Fruit fly (Drosophila melanogaster) whole organism, adult: ENCODE data around the gene Fam92.

ENCODE experiments used
- CG11617 ChIP-seq: fragments of 200-800 bp; sonication (Bioruptor generic); optimal IDR thresholded peaks from 2 replicates; lab custom pipeline; 2017; ENCODE audit warnings: mild to moderate bottlenecking, missing biosample characterization, missing genetic modification reagents, missing genetic modification characterization
- CG12768 ChIP-seq: fragments of 200-800 bp; sonication (Bioruptor generic); optimal IDR thresholded peaks from 2 replicates; lab custom pipeline; 2017; ENCODE audit warnings: missing biosample characterization, missing genetic modification characterization, mild to moderate bottlenecking, moderate library complexity, missing genetic modification reagents
- CG14711 ChIP-seq: fragments of 200-800 bp; sonication (Bioruptor generic); optimal IDR thresholded peaks from 2 replicates; lab custom pipeline; 2018; ENCODE audit warnings: missing biosample characterization, mild to moderate bottlenecking, missing genetic modification characterization, moderate library complexity
- CG1620 ChIP-seq: fragments of 200-800 bp; sonication (Bioruptor generic); optimal IDR thresholded peaks from 2 replicates; lab custom pipeline; 2016; ENCODE audit warnings: missing biosample characterization, missing genetic modification characterization
- CG33017 ChIP-seq: fragments of 200-800 bp; sonication (Bioruptor generic); optimal IDR thresholded peaks from 2 replicates; lab custom pipeline; 2018; ENCODE audit warnings: missing biosample characterization, mild to moderate bottlenecking, missing genetic modification characterization, moderate library complexity
- CG5204 ChIP-seq: fragments of 200-800 bp; sonication (Bioruptor generic); optimal IDR thresholded peaks from 2 replicates; lab custom pipeline; 2016; ENCODE audit warnings: missing biosample characterization, missing genetic modification characterization
- CG7045 ChIP-seq: fragments of 200-800 bp; sonication (Bioruptor generic); optimal IDR thresholded peaks from 2 replicates; lab custom pipeline; 2017; ENCODE audit warnings: missing biosample characterization, mild to moderate bottlenecking, missing genetic modification characterization
- CG7101 ChIP-seq: fragments of 200-800 bp; sonication (Bioruptor generic); optimal IDR thresholded peaks from 2 replicates; lab custom pipeline; 2018; ENCODE audit warnings: missing biosample characterization, mild to moderate bottlenecking, missing genetic modification characterization, moderate library complexity
- Clk ChIP-seq: fragments of 200-800 bp; sonication (Bioruptor generic); optimal IDR thresholded peaks from 2 replicates; lab custom pipeline; 2017; ENCODE audit warnings: missing biosample characterization, missing genetic modification characterization
- Crg-1 ChIP-seq: fragments of 200-800 bp; sonication (Bioruptor generic); optimal IDR thresholded peaks from 2 replicates; lab custom pipeline; 2016; ENCODE audit warnings: missing biosample characterization, missing genetic modification characterization
- Hr96 ChIP-seq: fragments of 200-800 bp; sonication (Bioruptor generic); optimal IDR thresholded peaks from 2 replicates; lab custom pipeline; 2016; ENCODE audit warnings: missing biosample characterization, missing genetic modification characterization
- Mnt ChIP-seq: fragments of 200-800 bp; sonication (Bioruptor generic); optimal IDR thresholded peaks from 2 replicates; lab custom pipeline; 2016; ENCODE audit warnings: missing biosample characterization, mild to moderate bottlenecking, missing genetic modification characterization
- bab1 ChIP-seq: fragments of 200-800 bp; sonication (Bioruptor generic); optimal IDR thresholded peaks from 3 replicates; lab custom pipeline; 2019; ENCODE audit warnings: missing biosample characterization, mild to moderate bottlenecking, missing genetic modification characterization, moderate library complexity
- cic ChIP-seq: fragments of 200-800 bp; sonication (Bioruptor generic); optimal IDR thresholded peaks from 2 replicates; lab custom pipeline; 2017; ENCODE audit warnings: missing biosample characterization, mild to moderate bottlenecking, missing genetic modification characterization, moderate library complexity
- cnc ChIP-seq, 2 experiments: fragments of >200 bp; optimal IDR thresholded peaks; 2 replicates each; lab custom pipeline; 2017
- kay ChIP-seq: fragments of 200-800 bp; sonication (Bioruptor generic); peaks from one replicate; lab custom pipeline; 2016; ENCODE audit warnings: missing biosample characterization, missing genetic modification characterization, borderline replicate concordance
- ovo ChIP-seq: fragments of 200-800 bp; sonication (Bioruptor generic); optimal IDR thresholded peaks from 2 replicates; lab custom pipeline; 2016; ENCODE audit warnings: missing biosample characterization, missing genetic modification characterization
- pad ChIP-seq: fragments of 200-800 bp; sonication (Bioruptor generic); optimal IDR thresholded peaks from 3 replicates; lab custom pipeline; 2017; ENCODE audit warnings: missing biosample characterization, missing genetic modification characterization, mild to moderate bottlenecking, moderate library complexity, missing genetic modification reagents
- tj ChIP-seq: fragments of 200-800 bp; sonication (Bioruptor generic); optimal IDR thresholded peaks from 3 replicates; lab custom pipeline; 2017; ENCODE audit warnings: missing biosample characterization, mild to moderate bottlenecking, missing genetic modification characterization, moderate library complexity
- toe ChIP-seq: fragments of 200-800 bp; sonication (Bioruptor generic); optimal IDR thresholded peaks from 2 replicates; lab custom pipeline; 2016; ENCODE audit warnings: missing biosample characterization, missing genetic modification characterization

Fam92 gene

DNA sequence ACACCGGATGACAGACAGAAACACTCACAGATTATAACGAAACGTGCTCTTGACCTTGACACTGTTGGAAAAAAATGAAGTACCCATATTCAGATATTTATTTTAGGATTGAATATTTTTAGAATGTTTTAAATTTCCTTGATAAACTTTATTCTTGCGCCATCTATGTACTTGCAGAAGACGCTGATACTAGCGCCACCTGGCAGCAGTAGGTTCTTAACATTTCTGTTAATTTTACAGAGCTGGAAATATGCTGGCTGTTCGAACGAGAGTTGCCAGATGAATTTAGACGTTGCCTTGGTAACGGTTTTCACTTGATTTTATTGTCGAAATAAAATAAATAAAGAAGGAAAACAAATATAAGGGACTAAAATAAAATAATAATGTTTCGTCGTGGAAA is at the start of gene Fam92:
Fam92 (plus strand) TSS at position 350 of the 400 bp plus-strand sequence.
- peak; percentile 30 for TF ChIP-seq Crg-1
- peak; percentile 54 for TF ChIP-seq CG7101 (tag; lab: Kevin White, UChicago)
- TF ChIP-seq CG1620 (GFP tag; lab: Kevin White, UChicago): peak; percentile 37
- TF ChIP-seq CG12768: no peak
- peak; percentile 33 for TF ChIP-seq Mnt
- peak; percentile 37 for TF ChIP-seq cic
- TF ChIP-seq pad (GFP tag; lab: Kevin White, UChicago): peak; percentile 16
- no peak for TF ChIP-seq CG7045 (GFP tag; lab: Kevin White, UChicago)
- no peak for TF ChIP-seq CG33017 (tag; lab: Kevin White, UChicago)
- peak; percentile 39 for TF ChIP-seq bab1 (GFP tag; lab: Kevin White, UChicago)
- TF ChIP-seq CG14711 (tag; lab: Kevin White, UChicago): no peak
- TF ChIP-seq kay (GFP tag; lab: Kevin White, UChicago): no peak
- TF ChIP-seq cnc (optimal IDR thresholded peaks at IDR 0.05; lab: Kevin White, UChicago): no peak

DNA sequence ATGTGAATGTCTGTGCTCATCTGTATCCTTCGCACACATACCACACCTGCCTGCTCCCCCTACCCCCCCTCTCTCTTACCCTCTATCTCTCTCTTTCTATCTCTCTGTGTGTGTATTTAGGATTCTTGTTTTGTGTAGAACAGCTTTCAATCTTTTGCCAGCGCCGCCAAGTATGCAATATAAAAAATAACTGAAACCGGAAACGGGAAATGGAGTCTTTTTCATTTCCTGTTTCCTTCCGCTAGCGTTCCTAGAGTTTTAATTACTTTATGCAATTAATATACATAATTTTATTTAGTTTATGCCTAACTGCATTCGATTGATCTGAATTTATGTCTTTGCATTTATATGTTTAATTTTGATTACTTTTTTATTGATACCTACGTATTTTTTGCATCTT is 32.3 kb upstream of the Fam92 start:
- TF ChIP-seq toe (GFP tag; lab: Kevin White, UChicago): no peak
- TF ChIP-seq CG7101 (tag; lab: Kevin White, UChicago): no peak
- TF ChIP-seq tj: no peak
- TF ChIP-seq bab1 (GFP tag; lab: Kevin White, UChicago): no peak
- TF ChIP-seq CG1620 (GFP tag; lab: Kevin White, UChicago): no peak
- no peak for TF ChIP-seq ovo (GFP tag; lab: Kevin White, UChicago)
- TF ChIP-seq pad (GFP tag; lab: Kevin White, UChicago): no peak
- TF ChIP-seq Clk: no peak
- no peak for TF ChIP-seq cic
- no peak for TF ChIP-seq Hr96
- no peak for TF ChIP-seq CG14711 (tag; lab: Kevin White, UChicago)
- TF ChIP-seq Mnt: no peak
- TF ChIP-seq kay (GFP tag; lab: Kevin White, UChicago): no peak
- no peak for TF ChIP-seq CG5204 (GFP tag; lab: Kevin White, UChicago)
- TF ChIP-seq CG7045 (GFP tag; lab: Kevin White, UChicago): no peak
- TF ChIP-seq CG11617 (GFP tag; lab: Kevin White, UChicago): no peak
- no peak for TF ChIP-seq cnc (optimal IDR thresholded peaks at IDR 0.05; lab: Kevin White, UChicago)
- TF ChIP-seq CG12768: no peak
- TF ChIP-seq CG33017 (tag; lab: Kevin White, UChicago): no peak

DNA sequence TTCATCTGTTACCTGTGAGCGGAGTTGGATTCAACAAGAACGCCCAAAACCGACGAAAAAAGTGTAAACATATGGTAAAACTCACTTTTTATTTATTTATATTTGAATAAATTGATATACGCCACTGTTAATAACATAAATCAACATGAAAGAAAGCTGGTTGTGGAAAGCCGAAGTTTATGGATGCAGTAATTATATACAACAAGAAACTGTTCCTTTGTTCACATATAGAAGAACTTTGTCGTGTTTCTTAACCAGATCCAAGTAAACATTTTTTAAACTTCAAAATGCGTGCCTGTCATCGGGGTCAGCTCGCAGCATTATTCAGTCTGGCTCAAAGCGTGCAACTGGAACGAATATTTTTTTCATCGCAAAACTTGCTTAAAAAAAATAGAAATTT is 26.7 kb upstream of the Fam92 start, which contains the start of gene Pkd2:
Pkd2 (plus strand) TSS at position 301 of the 400 bp plus-strand sequence.
- TF ChIP-seq Crg-1: no peak
- no peak for TF ChIP-seq CG7101 (tag; lab: Kevin White, UChicago)
- TF ChIP-seq ovo (GFP tag; lab: Kevin White, UChicago): no peak
- no peak for TF ChIP-seq toe (GFP tag; lab: Kevin White, UChicago)
- TF ChIP-seq CG1620 (GFP tag; lab: Kevin White, UChicago): no peak
- no peak for TF ChIP-seq kay (GFP tag; lab: Kevin White, UChicago)
- TF ChIP-seq cic: no peak
- TF ChIP-seq Mnt: no peak
- no peak for TF ChIP-seq CG7045 (GFP tag; lab: Kevin White, UChicago)
- TF ChIP-seq Clk: no peak
- TF ChIP-seq Hr96: no peak

DNA sequence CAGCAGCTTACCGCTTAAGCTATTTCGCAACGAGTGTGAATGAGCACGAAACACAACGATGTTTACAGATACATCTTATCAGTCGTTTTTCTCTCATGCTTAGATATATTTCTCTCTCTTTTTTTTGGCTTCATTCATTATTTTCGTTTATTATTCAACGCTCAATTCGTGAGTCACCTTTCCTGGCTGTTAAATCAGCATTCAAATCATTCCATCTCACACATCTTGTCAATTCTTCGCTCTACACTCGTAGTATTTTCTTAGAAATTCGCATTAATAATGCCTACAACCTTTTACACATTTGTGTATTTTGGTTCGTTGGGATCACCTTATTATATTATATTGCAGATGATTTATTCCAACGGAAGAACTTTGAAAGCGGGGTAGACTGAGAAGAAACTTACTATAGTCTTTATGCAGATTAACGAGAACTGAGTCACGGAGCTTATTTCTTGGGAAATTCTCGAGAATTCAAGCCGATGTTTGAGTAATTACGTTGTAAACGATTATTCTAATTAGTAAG is 20.1 kb upstream of the Fam92 start:
- TF ChIP-seq CG5204 (GFP tag; lab: Kevin White, UChicago): no peak
- peak; percentile 94 for TF ChIP-seq kay (GFP tag; lab: Kevin White, UChicago)
- peak; percentile 51 for TF ChIP-seq cic
- no peak for TF ChIP-seq CG7045 (GFP tag; lab: Kevin White, UChicago)
- no peak for TF ChIP-seq CG7101 (tag; lab: Kevin White, UChicago)
- no peak for TF ChIP-seq CG33017 (tag; lab: Kevin White, UChicago)

DNA sequence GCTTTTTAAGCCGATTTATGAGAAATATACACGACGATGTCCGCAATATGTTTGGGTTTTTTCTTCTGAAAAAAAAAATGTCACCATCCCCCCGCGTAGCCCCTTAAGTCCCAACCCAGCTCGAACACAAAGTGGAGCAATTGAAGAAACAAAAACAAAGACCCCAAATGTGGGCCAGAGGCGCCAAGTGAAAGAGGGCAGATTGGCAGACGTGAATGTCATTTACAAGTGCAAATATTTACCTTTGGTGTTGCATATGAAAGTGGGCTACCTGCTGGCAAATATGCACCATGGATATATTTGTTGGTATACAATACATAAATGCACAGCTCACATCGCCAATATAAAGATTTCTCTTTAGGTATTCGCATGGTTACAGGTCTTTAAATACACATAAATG is 14.0 kb upstream of the Fam92 start:
- no peak for TF ChIP-seq ovo (GFP tag; lab: Kevin White, UChicago)

DNA sequence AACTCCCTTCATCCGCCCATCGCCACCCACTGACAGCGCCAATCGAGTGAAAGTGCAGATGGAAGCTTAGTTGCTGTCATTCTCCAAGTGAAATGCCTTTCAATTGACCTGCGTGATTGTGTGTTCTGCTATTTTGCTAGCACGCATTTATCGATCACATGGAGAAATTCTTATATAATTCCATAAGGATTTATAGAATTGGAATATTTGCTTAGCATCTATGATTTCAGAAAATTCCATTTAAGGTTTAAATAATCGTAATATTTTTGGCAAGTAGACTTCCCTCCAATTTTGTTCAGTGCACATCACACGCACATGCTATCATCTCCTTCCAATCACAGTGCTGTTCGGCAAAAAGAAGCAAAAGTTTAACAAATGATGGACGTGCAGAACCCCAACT is 10.8 kb upstream of the Fam92 start:
- TF ChIP-seq CG33017 (tag; lab: Kevin White, UChicago): no peak
- TF ChIP-seq Clk: no peak
- TF ChIP-seq toe (GFP tag; lab: Kevin White, UChicago): no peak
- TF ChIP-seq cnc (optimal IDR thresholded peaks at IDR 0.05; lab: Kevin White, UChicago): no peak
- no peak for TF ChIP-seq kay (GFP tag; lab: Kevin White, UChicago)
- TF ChIP-seq ovo (GFP tag; lab: Kevin White, UChicago): no peak
- TF ChIP-seq tj: no peak
- no peak for TF ChIP-seq CG7045 (GFP tag; lab: Kevin White, UChicago)
- TF ChIP-seq CG12768: no peak
- TF ChIP-seq cic: no peak

DNA sequence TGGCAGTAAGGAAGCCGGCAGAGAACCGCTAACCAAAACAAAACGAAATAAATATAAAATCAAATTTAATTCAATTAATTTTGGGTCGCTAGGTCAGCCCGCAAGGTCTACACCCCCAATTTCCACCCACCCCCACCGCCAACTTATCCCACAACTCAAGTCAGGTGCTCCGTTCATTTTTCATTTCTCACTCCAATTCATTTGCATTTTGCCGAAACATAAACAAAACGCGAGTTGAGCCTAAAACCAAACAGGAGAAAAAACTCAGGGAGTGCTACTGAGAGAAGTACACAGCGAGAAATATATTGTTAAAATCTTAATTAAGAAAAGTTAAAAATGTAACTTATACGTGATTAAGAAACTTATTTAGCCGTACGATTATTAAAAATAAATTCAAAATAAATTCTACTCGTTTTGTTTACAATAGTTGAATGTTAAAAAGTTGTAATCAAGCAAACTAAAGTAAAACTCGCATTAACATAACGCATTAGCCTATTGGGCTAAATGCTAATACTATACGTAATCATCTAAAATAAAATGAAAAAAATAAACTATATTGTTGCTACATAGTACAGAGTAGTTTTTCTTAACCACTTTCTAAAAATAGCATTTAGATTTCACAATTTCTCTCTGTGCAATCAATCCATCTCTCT is 9.1 kb upstream of the Fam92 start:
- TF ChIP-seq pad (GFP tag; lab: Kevin White, UChicago): no peak
- TF ChIP-seq Clk: no peak
- no peak for TF ChIP-seq CG7045 (GFP tag; lab: Kevin White, UChicago)
- no peak for TF ChIP-seq cnc (optimal IDR thresholded peaks at IDR 0.05; lab: Kevin White, UChicago)
- no peak for TF ChIP-seq cic
- TF ChIP-seq kay (GFP tag; lab: Kevin White, UChicago): no peak
- TF ChIP-seq CG5204 (GFP tag; lab: Kevin White, UChicago): no peak
